Fruit fly (Drosophila melanogaster): ENCODE data around the gene CG7632.

The CG7632 gene

dm6 chr3L:21304400-21304799, at the start of gene CG7632, which contains the start of gene CG11309 (continued):
- TF ChIP-seq CG32532 (GFP tag; IDR thresholded peaks at IDR 0.05) (peak; percentile 98), D (optimal IDR thresholded peaks at IDR 0.05) (no peak), D (GFP tag; optimal IDR thresholded peaks at IDR 0.05) (peak; percentile 99), CG1832 (GFP tag; optimal IDR thresholded peaks at IDR 0.05) (no peak), Bteb2 (GFP tag; optimal IDR thresholded peaks at IDR 0.05) (peak; percentile 99), cas (GFP tag; IDR thresholded peaks at IDR 0.05) (peak; percentile 97), CG11504 (tag; optimal IDR thresholded peaks at IDR 0.05) (peak; percentile 98), CG9932 (GFP tag; IDR thresholded peaks at IDR 0.05) (peak; percentile 96), Rfx (GFP tag; IDR thresholded peaks at IDR 0.05) (peak; percentile 98), tgo (GFP tag; IDR thresholded peaks at IDR 0.05) (peak; percentile 97), Deaf1 (tag; optimal IDR thresholded peaks at IDR 0.05) (peak; percentile 92), CG3847 (GFP tag; IDR thresholded peaks at IDR 0.05) (peak; percentile 97), pfk (GFP tag; optimal IDR thresholded peaks at IDR 0.05) (peak; percentile 88), dysf (GFP tag; IDR thresholded peaks at IDR 0.05) (peak; percentile 98), CG4360 (GFP tag; IDR thresholded peaks at IDR 0.05) (peak; percentile 88), inv (GFP tag; IDR thresholded peaks at IDR 0.05; ENCODE audit: partially characterized antibody) (no peak), CG16863 (GFP tag; optimal IDR thresholded peaks at IDR 0.05) (peak; percentile 98), CG1233 (GFP tag; optimal IDR thresholded peaks at IDR 0.05) (peak; percentile 99), Fer1 (GFP tag; optimal IDR thresholded peaks at IDR 0.05) (peak; percentile 100), klu (GFP tag; IDR thresholded peaks at IDR 0.05) (peak; percentile 89), Sox100B (GFP tag; optimal IDR thresholded peaks at IDR 0.05) (peak; percentile 99), CG15479 (GFP tag; optimal IDR thresholded peaks at IDR 0.05) (peak; percentile 81), CG7556 (GFP tag; optimal IDR thresholded peaks at IDR 0.05) (peak; percentile 99), Myb (GFP tag; optimal IDR thresholded peaks at IDR 0.05) (peak; percentile 89), CG6765 (GFP tag; optimal IDR thresholded peaks at IDR 0.05) (peak; percentile 99), Side (GFP tag; optimal IDR thresholded peaks at IDR 0.05) (peak; percentile 99), CoRest (tag; optimal IDR thresholded peaks at IDR 0.05) (peak; percentile 99), amos (GFP tag; IDR thresholded peaks at IDR 0.05; ENCODE audit: partially characterized antibody) (peak; percentile 33; the same call in 1 of the 2 replicates), aop (GFP tag; IDR thresholded peaks at IDR 0.05) (peak; percentile 92), Dp (GFP tag; optimal IDR thresholded peaks at IDR 0.05) (peak; percentile 59), CG43689 (GFP tag; IDR thresholded peaks at IDR 0.05) (peak; percentile 92), NC2α (GFP tag; optimal IDR thresholded peaks at IDR 0.05) (peak; percentile 98), row (GFP tag; IDR thresholded peaks at IDR 0.05) (peak; percentile 99), h (optimal IDR thresholded peaks at IDR 0.05) (no peak), CG4707 (GFP tag; optimal IDR thresholded peaks at IDR 0.05) (peak; percentile 98), CG17328 (GFP tag; IDR thresholded peaks at IDR 0.05) (peak; percentile 99), CG6175 (GFP tag; IDR thresholded peaks at IDR 0.05) (peak; percentile 93), hb (GFP tag; IDR thresholded peaks at IDR 0.05; ENCODE audit: partially characterized antibody) (no peak), dpn (GFP tag; optimal IDR thresholded peaks at IDR 0.05) (peak; percentile 98 to 99), HHEX (GFP tag; optimal IDR thresholded peaks at IDR 0.05) (peak; percentile 99), pnt (GFP tag; optimal IDR thresholded peaks at IDR 0.05) (peak; percentile 97), CG8765 (GFP tag; IDR thresholded peaks at IDR 0.05) (peak; percentile 94), lab (GFP tag; optimal IDR thresholded peaks at IDR 0.05) (peak; percentile 100), CG6683 (GFP tag; optimal IDR thresholded peaks at IDR 0.05) (peak; percentile 99), CG15011 (GFP tag; optimal IDR thresholded peaks at IDR 0.05) (peak; percentile 99), Dek (tag; optimal IDR thresholded peaks at IDR 0.05) (peak; percentile 99), CG8944 (GFP tag; optimal IDR thresholded peaks at IDR 0.05) (peak; percentile 96), E2f2 (GFP tag; IDR thresholded peaks at IDR 0.05) (peak; percentile 87), CG8478 (optimal IDR thresholded peaks at IDR 0.05) (no peak), Camta (GFP tag; optimal IDR thresholded peaks at IDR 0.05) (peak; percentile 99), CG15514 (GFP tag; optimal IDR thresholded peaks at IDR 0.05) (peak; percentile 96), ewg (GFP tag; optimal IDR thresholded peaks at IDR 0.05) (peak; percentile 96)
